Worm (Caenorhabditis elegans) whole organism, L3 larva: ENCODE measurements around the gene taf-6.2.

Experiments used
- R02D3.7 ChIP-seq: fragments of 150-350 bp; optimal IDR thresholded peaks from 2 replicates; lab custom pipeline; 2014; ENCODE audit warnings: missing biosample characterization, missing genetic modification characterization
- ZK546.5 ChIP-seq: sonication (generic microtip); optimal IDR thresholded peaks from 2 replicates; lab custom pipeline; 2017; ENCODE audit warnings: missing biosample characterization, missing genetic modification characterization
- aly-2 ChIP-seq: fragments of 150-350 bp; optimal IDR thresholded peaks from 2 replicates; lab custom pipeline; 2014; ENCODE audit warnings: missing biosample characterization, missing genetic modification characterization
- ama-1 ChIP-seq: fragments of 150-350 bp; optimal IDR thresholded peaks from 2 replicates; lab custom pipeline; 2018
- ceh-28 ChIP-seq: fragments of 150-350 bp; optimal IDR thresholded peaks from 2 replicates; lab custom pipeline; 2014; ENCODE audit warnings: missing biosample characterization, missing genetic modification reagents, missing genetic modification characterization
- ceh-82 ChIP-seq: fragments of 150-350 bp; optimal IDR thresholded peaks from 2 replicates; lab custom pipeline; 2014; ENCODE audit warnings: missing biosample characterization, missing genetic modification characterization
- daf-12 ChIP-seq: fragments of 150-350 bp; optimal IDR thresholded peaks from 2 replicates; lab custom pipeline; 2014; ENCODE audit warnings: missing biosample characterization, missing genetic modification reagents, missing genetic modification characterization
- egl-27 ChIP-seq: sonication (generic microtip); optimal IDR thresholded peaks from 4 replicates; lab custom pipeline; 2017; ENCODE audit warnings: missing biosample characterization, missing genetic modification reagents, missing genetic modification characterization
- egl-5 ChIP-seq: fragments of 150-350 bp; optimal IDR thresholded peaks from 2 replicates; lab custom pipeline; 2017; ENCODE audit warnings: missing biosample characterization, missing genetic modification reagents, missing genetic modification characterization, inconsistent platforms
- elt-1 ChIP-seq: fragments of 150-350 bp; optimal IDR thresholded peaks from 2 replicates; lab custom pipeline; 2014; ENCODE audit warnings: missing biosample characterization, missing genetic modification characterization
- elt-2 ChIP-seq: sonication (generic microtip); optimal IDR thresholded peaks from 2 replicates; lab custom pipeline; 2016; ENCODE audit warnings: missing genetic modification reagents, mild to moderate bottlenecking, missing genetic modification characterization, missing compliant biosample characterization
- elt-3 ChIP-seq, 3 experiments: fragments of 150-350 bp in 1 of 3; sonication (generic microtip) in 2 of 3; optimal IDR thresholded peaks; 2 replicates in 2 of 3; 4 replicates in 1 of 3; lab custom pipeline; 2014 to 2017; ENCODE audit warnings: missing biosample characterization in 3 of 3, missing genetic modification characterization in 3 of 3
- eor-1 ChIP-seq, 2 experiments: fragments of 150-350 bp; optimal IDR thresholded peaks; 2 replicates each; lab custom pipeline; 2014 to 2018; ENCODE audit warnings: missing biosample characterization in 2 of 2, missing genetic modification characterization in 2 of 2
- fkh-10 ChIP-seq: sonication (generic microtip); optimal IDR thresholded peaks from 2 replicates; lab custom pipeline; 2017; ENCODE audit warnings: missing biosample characterization, missing genetic modification reagents, missing genetic modification characterization
- fos-1 ChIP-seq: fragments of 150-350 bp; optimal IDR thresholded peaks from 2 replicates; lab custom pipeline; 2014; ENCODE audit warnings: missing biosample characterization, missing genetic modification characterization
- hmg-11 ChIP-seq: sonication (generic microtip); optimal IDR thresholded peaks from 2 replicates; lab custom pipeline; 2016; ENCODE audit warnings: missing genetic modification characterization, missing compliant biosample characterization
- lin-15B ChIP-seq: fragments of 150-350 bp; optimal IDR thresholded peaks from 2 replicates; lab custom pipeline; 2014; ENCODE audit warnings: missing biosample characterization, missing genetic modification characterization
- lin-39 ChIP-seq: fragments of 150-350 bp; optimal IDR thresholded peaks from 2 replicates; lab custom pipeline; 2018; ENCODE audit warnings: missing biosample characterization, missing genetic modification reagents, missing genetic modification characterization
- lsy-12 ChIP-seq: sonication (generic microtip); optimal IDR thresholded peaks from 2 replicates; lab custom pipeline; 2016; ENCODE audit warnings: mild to moderate bottlenecking, missing genetic modification characterization, missing compliant biosample characterization
- mml-1 ChIP-seq: fragments of 150-350 bp; sonication (generic microtip); optimal IDR thresholded peaks from 3 replicates; lab custom pipeline; 2014; ENCODE audit warnings: missing biosample characterization, missing genetic modification characterization
- nfya-1 ChIP-seq: sonication (generic microtip); optimal IDR thresholded peaks from 2 replicates; lab custom pipeline; 2017; ENCODE audit warnings: missing genetic modification characterization, mild to moderate bottlenecking, missing compliant biosample characterization, antibody characterized with exemption, moderate library complexity; ENCODE audit not compliant: insufficient read depth
- nhr-11 ChIP-seq: fragments of 150-350 bp; optimal IDR thresholded peaks from 2 replicates; lab custom pipeline; 2014; ENCODE audit warnings: missing biosample characterization, missing genetic modification characterization
- nhr-12 ChIP-seq: fragments of 150-350 bp; optimal IDR thresholded peaks from 2 replicates; lab custom pipeline; 2014; ENCODE audit warnings: missing biosample characterization, missing genetic modification characterization
- nhr-23 ChIP-seq: fragments of 150-350 bp; optimal IDR thresholded peaks from 2 replicates; lab custom pipeline; 2014; ENCODE audit warnings: missing biosample characterization, missing genetic modification reagents, missing genetic modification characterization
- nhr-25 ChIP-seq: sonication (generic microtip); optimal IDR thresholded peaks from 2 replicates; lab custom pipeline; 2017; ENCODE audit warnings: missing biosample characterization, missing genetic modification characterization
- nhr-28 ChIP-seq: fragments of 150-350 bp; optimal IDR thresholded peaks from 2 replicates; lab custom pipeline; 2014; ENCODE audit warnings: missing biosample characterization, missing genetic modification characterization
- nhr-43 ChIP-seq: sonication (generic microtip); optimal IDR thresholded peaks from 2 replicates; lab custom pipeline; 2016; ENCODE audit warnings: mild to moderate bottlenecking, missing genetic modification characterization, missing compliant biosample characterization; ENCODE audit not compliant: poor library complexity, severe bottlenecking
- nhr-67 ChIP-seq: fragments of 150-350 bp; optimal IDR thresholded peaks from 2 replicates; lab custom pipeline; 2014; ENCODE audit warnings: missing biosample characterization, missing genetic modification characterization
- nhr-77 ChIP-seq: fragments of 150-350 bp; optimal IDR thresholded peaks from 2 replicates; lab custom pipeline; 2014; ENCODE audit warnings: missing biosample characterization, missing genetic modification characterization
- pha-4 ChIP-seq: fragments of 150-350 bp; optimal IDR thresholded peaks from 2 replicates; lab custom pipeline; 2014; ENCODE audit warnings: missing biosample characterization, missing genetic modification reagents, missing genetic modification characterization
- pqm-1 ChIP-seq: fragments of 150-350 bp; optimal IDR thresholded peaks from 2 replicates; lab custom pipeline; 2017; ENCODE audit warnings: missing biosample characterization, missing genetic modification characterization, inconsistent platforms
- skn-1 ChIP-seq: fragments of 150-350 bp; optimal IDR thresholded peaks from 2 replicates; lab custom pipeline; 2014; ENCODE audit warnings: missing biosample characterization, missing genetic modification characterization
- tbx-2 ChIP-seq: sonication (generic microtip); optimal IDR thresholded peaks from 2 replicates; lab custom pipeline; 2016; ENCODE audit warnings: mild to moderate bottlenecking, missing genetic modification characterization, missing compliant biosample characterization
- unc-62 ChIP-seq: fragments of 150-350 bp; sonication (generic microtip); optimal IDR thresholded peaks from 4 replicates; lab custom pipeline; 2014; ENCODE audit warnings: missing biosample characterization, missing genetic modification reagents, missing genetic modification characterization
- zag-1 ChIP-seq: fragments of 150-350 bp; optimal IDR thresholded peaks from 2 replicates; lab custom pipeline; 2014; ENCODE audit warnings: missing biosample characterization, missing genetic modification characterization
- ztf-11 ChIP-seq: fragments of 150-350 bp; optimal IDR thresholded peaks from 2 replicates; lab custom pipeline; 2014; ENCODE audit warnings: missing biosample characterization, missing genetic modification characterization

Gene taf-6.2

DNA sequence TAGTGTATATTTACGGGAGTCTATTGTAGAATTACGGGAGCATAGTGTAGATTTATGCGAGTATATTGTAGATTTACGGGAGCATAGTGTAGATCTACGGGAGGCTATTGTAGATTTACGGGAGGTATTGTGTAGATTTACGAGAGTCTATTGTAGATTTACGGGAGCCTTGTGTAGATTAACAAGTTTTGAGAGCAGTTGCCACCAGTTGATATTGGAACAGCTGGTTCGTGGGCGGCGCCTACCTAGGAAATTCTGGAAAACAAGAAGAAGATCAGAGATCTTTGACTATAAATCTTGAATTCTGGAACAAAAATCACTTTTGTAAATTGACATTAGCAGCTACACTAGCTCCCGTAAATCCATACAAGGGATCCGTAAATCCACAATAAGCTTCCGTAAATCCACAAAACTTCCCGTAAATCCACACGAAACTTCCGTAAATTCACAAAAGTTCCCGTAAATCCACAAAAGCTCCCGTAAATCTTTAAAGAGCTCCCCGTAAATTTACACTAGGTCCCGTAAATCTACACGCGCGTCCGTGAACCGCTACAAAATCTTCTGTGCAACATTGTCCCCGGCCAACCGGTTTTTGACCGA is 41.6 kb downstream of the taf-6.2 start:
- no peak for TF ChIP-seq fkh-10 (GFP tag; lab: Kevin White, UChicago)
- TF ChIP-seq nhr-11 (tag; lab: Kevin White, UChicago): no peak
- no peak for TF ChIP-seq lin-15B (tag; lab: Kevin White, UChicago)
- TF ChIP-seq skn-1: no peak
- TF ChIP-seq egl-5 (tag; lab: Kevin White, UChicago): no peak
- TF ChIP-seq ZK546.5 (tag; lab: Kevin White, UChicago): no peak
- TF ChIP-seq ceh-82 (tag; lab: Kevin White, UChicago): no peak
- TF ChIP-seq hmg-11 (tag; lab: Kevin White, UChicago): no peak
- TF ChIP-seq fos-1: no peak
- no peak for TF ChIP-seq tbx-2 (tag; lab: Kevin White, UChicago)
- TF ChIP-seq zag-1: no peak
- TF ChIP-seq R02D3.7 (tag; lab: Kevin White, UChicago): no peak
- no peak for TF ChIP-seq eor-1 (tag; optimal IDR thresholded peaks at IDR 0.05; lab: Kevin White, UChicago)
- no peak for TF ChIP-seq elt-1 (tag; lab: Kevin White, UChicago)
- TF ChIP-seq pha-4 (tag; lab: Kevin White, UChicago): no peak
- no peak for TF ChIP-seq ama-1 (lab: Kevin White, UChicago)
- no peak for TF ChIP-seq unc-62 (GFP tag; lab: Kevin White, UChicago)
- no peak for TF ChIP-seq nhr-12 (tag; lab: Kevin White, UChicago)
- no peak for TF ChIP-seq lin-39

ce11 chrIV:3652223-3652622 is 42.3 kb downstream of the taf-6.2 start:
- TF ChIP-seq fos-1: no peak
- TF ChIP-seq nhr-23: peak; percentile 41
- TF ChIP-seq egl-27 (tag; lab: Kevin White, UChicago): no peak
- TF ChIP-seq daf-12 (tag; lab: Kevin White, UChicago): no peak
- TF ChIP-seq pha-4 (tag; lab: Kevin White, UChicago): peak; percentile 15
- TF ChIP-seq nhr-77 (tag; lab: Kevin White, UChicago): no peak
- no peak for TF ChIP-seq pqm-1 (tag; lab: Kevin White, UChicago)
- TF ChIP-seq mml-1 (tag; lab: Kevin White, UChicago): peak; percentile 50
- TF ChIP-seq lin-15B (tag; lab: Kevin White, UChicago): no peak
- no peak for TF ChIP-seq zag-1
- no peak for TF ChIP-seq aly-2 (tag; lab: Kevin White, UChicago)
- no peak for TF ChIP-seq nhr-67 (tag; lab: Kevin White, UChicago)
- TF ChIP-seq nhr-25 (tag; lab: Kevin White, UChicago): peak; percentile 17
- no peak for TF ChIP-seq elt-2 (tag; lab: Kevin White, UChicago)
- peak; percentile 68 for TF ChIP-seq nhr-43
- peak; percentile 11 for TF ChIP-seq nfya-1 (tag; lab: Kevin White, UChicago)

DNA sequence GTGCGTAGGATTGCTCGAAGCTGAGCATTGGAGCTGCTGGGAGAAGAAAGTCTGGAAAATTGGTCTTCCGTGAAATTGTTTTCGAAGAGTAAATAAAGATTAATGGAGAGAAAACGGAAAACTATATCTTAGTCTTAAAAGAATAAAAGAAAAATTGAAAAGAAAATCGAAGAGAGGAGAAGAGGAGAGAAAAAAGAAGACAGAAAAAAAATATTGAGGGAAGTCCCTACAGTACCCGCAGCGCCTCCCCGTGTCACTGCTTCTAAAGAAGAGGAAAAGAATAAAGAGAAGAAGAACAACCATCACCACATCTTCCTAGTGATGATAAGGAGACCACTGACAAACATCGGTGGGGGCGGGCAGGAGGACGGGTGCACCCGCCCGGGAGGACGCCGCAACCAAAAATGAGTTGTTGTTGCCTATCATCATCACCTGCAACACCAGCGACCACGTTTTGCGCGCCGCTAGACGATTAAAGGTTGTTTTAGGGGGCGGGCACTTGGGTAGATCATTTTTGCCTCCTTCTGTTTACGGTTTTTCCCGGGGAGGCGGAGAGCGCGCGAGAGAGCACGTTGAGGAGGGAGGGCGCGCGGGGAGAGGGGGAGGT is 45.8 kb downstream of the taf-6.2 start, which contains the start of gene CC8.2:
CC8.2 (minus strand) TSS at position 51 of the 607 bp plus-strand sequence.
- no peak for TF ChIP-seq tbx-2 (tag; lab: Kevin White, UChicago)
- peak; percentile 18 for TF ChIP-seq nhr-25 (tag; lab: Kevin White, UChicago)
- peak; percentile 32 for TF ChIP-seq lsy-12
- peak; percentile 65 for TF ChIP-seq nhr-23
- peak in 1 of 3 experiments; percentile 63 for TF ChIP-seq elt-3 (tag; optimal IDR thresholded peaks at IDR 0.05; lab: Kevin White, UChicago)
- peak; percentile 47 for TF ChIP-seq ama-1 (lab: Kevin White, UChicago)
- TF ChIP-seq pha-4 (tag; lab: Kevin White, UChicago): peak; percentile 15
- TF ChIP-seq aly-2 (tag; lab: Kevin White, UChicago): no peak
- TF ChIP-seq nfya-1 (tag; lab: Kevin White, UChicago): peak; percentile 44
- TF ChIP-seq nhr-43: peak; percentile 84
- no peak for TF ChIP-seq unc-62 (GFP tag; lab: Kevin White, UChicago)

ce11 chrIV:3647551-3647950 is 47.0 kb downstream of the taf-6.2 start:
- no peak for TF ChIP-seq ceh-28 (tag; lab: Kevin White, UChicago)
- no peak for TF ChIP-seq aly-2 (tag; lab: Kevin White, UChicago)
- no peak for TF ChIP-seq ztf-11 (tag; lab: Kevin White, UChicago)
- TF ChIP-seq eor-1 (tag; optimal IDR thresholded peaks at IDR 0.05; lab: Kevin White, UChicago): no peak
- no peak for TF ChIP-seq nhr-28 (tag; lab: Kevin White, UChicago)
- TF ChIP-seq lin-39: peak; percentile 45
- TF ChIP-seq R02D3.7 (tag; lab: Kevin White, UChicago): no peak
- TF ChIP-seq nhr-25 (tag; lab: Kevin White, UChicago): peak; percentile 33
- no peak for TF ChIP-seq ama-1 (lab: Kevin White, UChicago)
- TF ChIP-seq egl-27 (tag; lab: Kevin White, UChicago): no peak
- TF ChIP-seq nfya-1 (tag; lab: Kevin White, UChicago): peak; percentile 54
- TF ChIP-seq pha-4 (tag; lab: Kevin White, UChicago): no peak
- TF ChIP-seq nhr-11 (tag; lab: Kevin White, UChicago): no peak
